Worm (Caenorhabditis elegans) whole organism, L1 larva: ENCODE results near the gene Y38E10A.28.

ENCODE experiments used
- C34B4.2 ChIP-seq: sonication (generic microtip); optimal IDR thresholded peaks from 2 replicates; lab custom pipeline; 2017; ENCODE audit warnings: mild to moderate bottlenecking, missing genetic modification characterization, missing compliant biosample characterization
- Y116A8C.19 ChIP-seq: sonication (generic microtip); optimal IDR thresholded peaks from 2 replicates; lab custom pipeline; 2016; ENCODE audit warnings: missing compliant biosample characterization, missing genetic modification characterization, borderline replicate concordance
- aha-1 ChIP-seq: fragments of 150-350 bp; optimal IDR thresholded peaks from 2 replicates; lab custom pipeline; 2014; ENCODE audit warnings: missing biosample characterization, missing genetic modification characterization
- ama-1 ChIP-seq: fragments of 150-350 bp; optimal IDR thresholded peaks from 2 replicates; lab custom pipeline; 2014
- blmp-1 ChIP-seq: fragments of 150-350 bp; optimal IDR thresholded peaks from 2 replicates; lab custom pipeline; 2014; ENCODE audit warnings: missing biosample characterization, missing genetic modification characterization
- ceh-63 ChIP-seq: fragments of 200-800 bp; sonication (Bioruptor generic); optimal IDR thresholded peaks from 2 replicates; lab custom pipeline; 2018; ENCODE audit warnings: mild to moderate bottlenecking, missing genetic modification characterization, missing compliant biosample characterization
- ceh-8 ChIP-seq: fragments of 200-800 bp; sonication (Bioruptor generic); optimal IDR thresholded peaks from 2 replicates; lab custom pipeline; 2018; ENCODE audit warnings: mild to moderate bottlenecking, missing genetic modification characterization, moderate library complexity, missing compliant biosample characterization
- ceh-88 ChIP-seq: fragments of 200-800 bp; sonication (Bioruptor generic); IDR thresholded peaks from 2 replicates; pipeline ENCODE4 v1.3.6; 2022; ENCODE audit warnings: missing genetic modification characterization, missing compliant biosample characterization
- ceh-90 ChIP-seq: sonication (generic microtip); optimal IDR thresholded peaks from 2 replicates; lab custom pipeline; 2016; ENCODE audit warnings: missing genetic modification characterization, missing compliant biosample characterization
- dpl-1 ChIP-seq, 3 experiments: fragments of 150-350 bp in 2 of 3; sonication (generic microtip) in 1 of 3; optimal IDR thresholded peaks; 2 replicates each; lab custom pipeline; 2014 to 2017; ENCODE audit warnings: missing biosample characterization in 3 of 3, missing genetic modification characterization in 3 of 3, missing genetic modification reagents in 3 of 3
- efl-3 ChIP-seq: fragments of 200-800 bp; sonication (Bioruptor generic); optimal IDR thresholded peaks from 2 replicates; lab custom pipeline; 2018; ENCODE audit warnings: mild to moderate bottlenecking, missing genetic modification characterization, missing compliant biosample characterization
- egl-13 ChIP-seq: sonication (generic microtip); optimal IDR thresholded peaks from 2 replicates; lab custom pipeline; 2016; ENCODE audit warnings: missing genotype, missing genetic modification reagents, missing genetic modification characterization, missing compliant biosample characterization
- elt-2 ChIP-seq: sonication (generic microtip); optimal IDR thresholded peaks from 2 replicates; lab custom pipeline; 2016; ENCODE audit warnings: missing genetic modification characterization, mild to moderate bottlenecking, inconsistent platforms, missing compliant biosample characterization, missing genetic modification reagents
- elt-3 ChIP-seq, 6 experiments: fragments of 150-350 bp in 1 of 6; sonication (generic microtip); optimal IDR thresholded peaks; 2 replicates each; lab custom pipeline; 2017 to 2018; ENCODE audit warnings: missing biosample characterization in 6 of 6, missing genetic modification characterization in 6 of 6, inconsistent platforms in 1 of 6
- fkh-10 ChIP-seq: sonication (generic microtip); optimal IDR thresholded peaks from 2 replicates; lab custom pipeline; 2017; ENCODE audit warnings: missing biosample characterization, missing genetic modification reagents, missing genetic modification characterization
- fkh-4 ChIP-seq: sonication (generic microtip); optimal IDR thresholded peaks from 2 replicates; lab custom pipeline; 2016; ENCODE audit warnings: missing compliant biosample characterization, missing genetic modification characterization, borderline replicate concordance
- fos-1 ChIP-seq: fragments of 150-350 bp; optimal IDR thresholded peaks from 2 replicates; lab custom pipeline; 2014; ENCODE audit warnings: missing biosample characterization, missing genetic modification characterization
- grh-1 ChIP-seq: fragments of 200-800 bp; sonication (Bioruptor generic); IDR thresholded peaks from 2 replicates; pipeline ENCODE4 v1.3.6; 2022; ENCODE audit warnings: missing genetic modification reagents, missing genetic modification characterization, missing compliant biosample characterization
- hlh-17 ChIP-seq: fragments of 200-800 bp; sonication (Bioruptor generic); optimal IDR thresholded peaks from 2 replicates; lab custom pipeline; 2018; ENCODE audit warnings: missing genetic modification characterization, mild to moderate bottlenecking, missing compliant biosample characterization, moderate library complexity, borderline replicate concordance
- hlh-4 ChIP-seq: sonication (generic microtip); optimal IDR thresholded peaks from 2 replicates; lab custom pipeline; 2016; ENCODE audit warnings: mild to moderate bottlenecking, missing genetic modification characterization, missing compliant biosample characterization
- hpl-2 ChIP-seq: fragments of 150-350 bp; optimal IDR thresholded peaks from 2 replicates; lab custom pipeline; 2014; ENCODE audit warnings: missing biosample characterization, missing genetic modification reagents, missing genetic modification characterization
- isw-1 ChIP-seq: fragments of 200-800 bp; sonication (Bioruptor generic); IDR thresholded peaks from 2 replicates; pipeline ENCODE4 v1.3.6; 2022; ENCODE audit warnings: missing genetic modification characterization, missing compliant biosample characterization
- lin-13 ChIP-seq: fragments of 150-350 bp; optimal IDR thresholded peaks from 2 replicates; lab custom pipeline; 2014; ENCODE audit warnings: missing biosample characterization, missing genetic modification reagents, missing genetic modification characterization
- lin-14 ChIP-seq: fragments of 200-800 bp; sonication (Bioruptor generic); optimal IDR thresholded peaks from 2 replicates; lab custom pipeline; 2018; ENCODE audit warnings: mild to moderate bottlenecking, missing genetic modification characterization, moderate library complexity, missing compliant biosample characterization
- lin-15B ChIP-seq: fragments of 150-350 bp; sonication (generic microtip); optimal IDR thresholded peaks from 3 replicates; lab custom pipeline; 2014; ENCODE audit warnings: missing biosample characterization, missing genetic modification characterization
- lsy-2 ChIP-seq, 2 experiments: fragments of 150-350 bp; optimal IDR thresholded peaks; 2 replicates each; lab custom pipeline; 2014; ENCODE audit warnings: missing biosample characterization in 2 of 2, missing genetic modification characterization in 2 of 2
- nhr-12 ChIP-seq: sonication (generic microtip); optimal IDR thresholded peaks from 2 replicates; lab custom pipeline; 2017; ENCODE audit warnings: missing biosample characterization, missing genetic modification characterization
- nhr-237 ChIP-seq: fragments of 150-350 bp; optimal IDR thresholded peaks from 2 replicates; lab custom pipeline; 2014; ENCODE audit warnings: missing biosample characterization, missing genetic modification characterization
- nhr-71 ChIP-seq: sonication (generic microtip); optimal IDR thresholded peaks from 2 replicates; lab custom pipeline; 2016; ENCODE audit warnings: mild to moderate bottlenecking, missing genetic modification characterization, moderate library complexity, missing compliant biosample characterization
- nhr-76 ChIP-seq: sonication (generic microtip); optimal IDR thresholded peaks from 2 replicates; lab custom pipeline; 2017; ENCODE audit warnings: missing biosample characterization, missing genetic modification characterization
- nhr-90 ChIP-seq: sonication (generic microtip); optimal IDR thresholded peaks from 2 replicates; lab custom pipeline; 2016; ENCODE audit warnings: mild to moderate bottlenecking, missing genetic modification characterization, missing compliant biosample characterization; ENCODE audit not compliant: poor library complexity
- pag-3 ChIP-seq: sonication (generic microtip); optimal IDR thresholded peaks from 2 replicates; lab custom pipeline; 2017; ENCODE audit warnings: missing genetic modification characterization, mild to moderate bottlenecking, missing compliant biosample characterization, antibody characterized with exemption, borderline replicate concordance; ENCODE audit not compliant: insufficient read depth
- pax-3 ChIP-seq: fragments of 200-800 bp; sonication (Bioruptor generic); optimal IDR thresholded peaks from 2 replicates; lab custom pipeline; 2018; ENCODE audit warnings: mild to moderate bottlenecking, missing genetic modification characterization, moderate library complexity, missing compliant biosample characterization
- pqm-1 ChIP-seq: sonication (generic microtip); optimal IDR thresholded peaks from 3 replicates; lab custom pipeline; 2017; ENCODE audit warnings: missing biosample characterization, missing genetic modification characterization
- snu-23 ChIP-seq: sonication (generic microtip); optimal IDR thresholded peaks from 2 replicates; lab custom pipeline; 2016; ENCODE audit warnings: missing genetic modification characterization, missing compliant biosample characterization
- sox-4 ChIP-seq: sonication (generic microtip); optimal IDR thresholded peaks from 2 replicates; lab custom pipeline; 2016; ENCODE audit warnings: missing genetic modification characterization, missing compliant biosample characterization
- sup-37 ChIP-seq: fragments of 200-800 bp; sonication (Bioruptor generic); optimal IDR thresholded peaks from 2 replicates; lab custom pipeline; 2018; ENCODE audit warnings: mild to moderate bottlenecking, missing genetic modification characterization, missing compliant biosample characterization
- tbx-2 ChIP-seq: sonication (generic microtip); optimal IDR thresholded peaks from 2 replicates; lab custom pipeline; 2016; ENCODE audit warnings: missing genetic modification characterization, missing compliant biosample characterization
- unc-62 ChIP-seq: fragments of 150-350 bp; optimal IDR thresholded peaks from 2 replicates; lab custom pipeline; 2014; ENCODE audit warnings: missing biosample characterization, missing genetic modification reagents, missing genetic modification characterization
- unc-86 ChIP-seq: sonication (generic microtip); optimal IDR thresholded peaks from 2 replicates; lab custom pipeline; 2016; ENCODE audit warnings: missing genetic modification characterization, missing compliant biosample characterization
- unc-98 ChIP-seq: fragments of 200-800 bp; sonication (Bioruptor generic); IDR thresholded peaks from 2 replicates; pipeline ENCODE4 v1.3.6; 2022; ENCODE audit warnings: missing genetic modification characterization, missing compliant biosample characterization
- ztf-4 ChIP-seq: fragments of 150-350 bp; optimal IDR thresholded peaks from 2 replicates; lab custom pipeline; 2014; ENCODE audit warnings: missing biosample characterization, missing genetic modification characterization

The Y38E10A.28 gene

ce11 chrII:12679635-12680034 lies 50.1 kb downstream of the Y38E10A.28 start, which contains the start of the genes Y38E10A.33 and cox-10 (continued):
- peak; percentile 88 to 95 (median 93) for TF ChIP-seq dpl-1 (GFP tag; optimal IDR thresholded peaks at IDR 0.05; lab: Kevin White, UChicago)
- no peak for TF ChIP-seq unc-98 (GFP tag; lab: Robert Waterston, UW)
- no peak for TF ChIP-seq C34B4.2 (tag; lab: Kevin White, UChicago)
- TF ChIP-seq lin-15B (tag; lab: Kevin White, UChicago), result peak; percentile 38
- no peak for TF ChIP-seq nhr-76
- TF ChIP-seq sox-4, result peak; percentile 60
- no peak for TF ChIP-seq pag-3 (tag; lab: Kevin White, UChicago)
- peak; percentile 32; the same call in 1 of the 2 replicates for TF ChIP-seq ceh-88
- TF ChIP-seq aha-1 (tag; lab: Kevin White, UChicago), result no peak
- peak; percentile 48 for TF ChIP-seq egl-13 (tag; lab: Kevin White, UChicago)
- no peak for TF ChIP-seq pqm-1 (tag; lab: Kevin White, UChicago)
- no peak for TF ChIP-seq Y116A8C.19 (tag; lab: Kevin White, UChicago)
- peak; percentile 11 for TF ChIP-seq ceh-8
- TF ChIP-seq nhr-71 (tag; lab: Kevin White, UChicago), result peak; percentile 78
- TF ChIP-seq elt-3 (tag; optimal IDR thresholded peaks at IDR 0.05; lab: Kevin White, UChicago), result peak in 1 of 6 experiments; percentile 54
- peak; percentile 81 for TF ChIP-seq grh-1 (GFP tag; lab: Robert Waterston, UW)
- TF ChIP-seq nhr-12, result no peak
- TF ChIP-seq ama-1, result peak; percentile 7
- no peak for TF ChIP-seq hlh-4 (tag; lab: Kevin White, UChicago)
- peak; percentile 53 for TF ChIP-seq lin-13
- TF ChIP-seq elt-2 (tag; lab: Kevin White, UChicago), result no peak
- no peak for TF ChIP-seq sup-37 (GFP tag; lab: Kevin White, UChicago)
- no peak for TF ChIP-seq lin-14 (GFP tag; lab: Kevin White, UChicago)
- TF ChIP-seq efl-3 (GFP tag; lab: Kevin White, UChicago), result no peak
- no peak for TF ChIP-seq unc-62
- no peak for TF ChIP-seq ceh-63 (GFP tag; lab: Kevin White, UChicago)
- no peak for TF ChIP-seq pax-3
- peak; percentile 85 for TF ChIP-seq tbx-2
- no peak for TF ChIP-seq hlh-17 (GFP tag; lab: Kevin White, UChicago)
- no peak for TF ChIP-seq fkh-4 (tag; lab: Kevin White, UChicago)
- peak; percentile 49 for TF ChIP-seq blmp-1
- TF ChIP-seq isw-1 (GFP tag; lab: Robert Waterston, UW), result peak; percentile 79
- TF ChIP-seq lsy-2 (tag; optimal IDR thresholded peaks at IDR 0.05; lab: Kevin White, UChicago), result peak; percentile 67 to 78
- TF ChIP-seq ceh-90 (tag; lab: Kevin White, UChicago), result peak; percentile 11
- no peak for TF ChIP-seq hpl-2
- TF ChIP-seq nhr-237 (tag; lab: Kevin White, UChicago), result no peak
- TF ChIP-seq nhr-90 (tag; lab: Kevin White, UChicago), result peak; percentile 80
- peak; percentile 83 for TF ChIP-seq snu-23 (GFP tag; lab: Kevin White, UChicago)
- no peak for TF ChIP-seq fkh-10 (GFP tag; lab: Kevin White, UChicago)
- TF ChIP-seq ztf-4 (tag; lab: Kevin White, UChicago), result no peak
- TF ChIP-seq fos-1 (tag; lab: Kevin White, UChicago), result no peak
- TF ChIP-seq unc-86 (tag; lab: Kevin White, UChicago), result peak; percentile 62
- TF ChIP-seq, all 84 proteins: peak for 42
